Worm (Caenorhabditis elegans) whole organism, L1 larva: ENCODE measurements around the gene sdz-19.
A peak's percentile ranks its signal among the peaks of the same experiment; 100 is the strongest.

Experiments used
- aly-2 ChIP-seq: fragments of 150-350 bp; optimal IDR thresholded peaks from 2 replicates; lab custom pipeline; 2014; ENCODE audit warnings: missing biosample characterization, missing genetic modification characterization
- ceh-82 ChIP-seq, 3 experiments: fragments of 150-350 bp in 1 of 3; sonication (generic microtip) in 2 of 3; optimal IDR thresholded peaks; 2 replicates each; lab custom pipeline; 2014 to 2017; ENCODE audit warnings: missing biosample characterization in 3 of 3, missing genetic modification characterization in 3 of 3
- efl-1 ChIP-seq, 4 experiments: fragments of 150-350 bp; optimal IDR thresholded peaks in 3 of 4; peaks in 1 of 4; 1 replicate in 1 of 4; 2 replicates in 3 of 4; lab custom pipeline; 2014; ENCODE audit warnings: missing biosample characterization in 2 of 4, missing genetic modification characterization in 2 of 4, missing genetic modification reagents in 2 of 4
- jun-1 ChIP-seq: fragments of 150-350 bp; optimal IDR thresholded peaks from 2 replicates; lab custom pipeline; 2014; ENCODE audit warnings: missing biosample characterization, missing genetic modification reagents, missing genetic modification characterization
- nhr-237 ChIP-seq: fragments of 150-350 bp; optimal IDR thresholded peaks from 2 replicates; lab custom pipeline; 2014; ENCODE audit warnings: missing biosample characterization, missing genetic modification characterization
- skn-1 ChIP-seq: fragments of 150-350 bp; optimal IDR thresholded peaks from 2 replicates; lab custom pipeline; 2014; ENCODE audit warnings: missing biosample characterization, missing genetic modification characterization
- tbx-2 ChIP-seq: sonication (generic microtip); optimal IDR thresholded peaks from 2 replicates; lab custom pipeline; 2016; ENCODE audit warnings: missing genetic modification characterization, missing compliant biosample characterization
- unc-86 ChIP-seq: sonication (generic microtip); optimal IDR thresholded peaks from 2 replicates; lab custom pipeline; 2016; ENCODE audit warnings: missing genetic modification characterization, missing compliant biosample characterization

ce11 chrX:12517886-12518285 lies 14.7 kb upstream of the sdz-19 start:
- TF ChIP-seq aly-2: no peak
- no peak for TF ChIP-seq unc-86
- TF ChIP-seq efl-1 (optimal IDR thresholded peaks at IDR 0.05; lab: Kevin White, UChicago): no peak
- TF ChIP-seq efl-1 (GFP tag; optimal IDR thresholded peaks at IDR 0.05 in 1 of 2; lab: Kevin White, UChicago): no peak
- TF ChIP-seq skn-1: no peak
- TF ChIP-seq tbx-2: peak; percentile 41
- TF ChIP-seq jun-1 (tag; lab: Kevin White, UChicago): no peak
- no peak for TF ChIP-seq ceh-82 (tag; optimal IDR thresholded peaks at IDR 0.05; lab: Kevin White, UChicago)
- no peak for TF ChIP-seq nhr-237 (tag; lab: Kevin White, UChicago)
